Fruit fly (Drosophila melanogaster): ENCODE results near the gene APC7.

- TF ChIP-seq h (optimal IDR thresholded peaks at IDR 0.05) (no peak), ttk (optimal IDR thresholded peaks at IDR 0.05) (no peak)
Measured at dm6 chrX:6573799-6574198, 23.1 kb upstream of the APC7 start.

Measured in Kc167 (cell line).